Worm (Caenorhabditis elegans) whole organism, midembryonic: ENCODE measurements around the gene pax-2.

Experiments
- T22C8.4 ChIP-seq: fragments of 200-800 bp; sonication (Bioruptor generic); IDR thresholded peaks from 2 replicates; pipeline ENCODE4 v1.3.6; 2022; ENCODE audit warnings: missing genetic modification characterization, missing compliant biosample characterization
- cog-1 ChIP-seq: sonication (generic microtip); optimal IDR thresholded peaks from 2 replicates; lab custom pipeline; 2016; ENCODE audit warnings: missing genetic modification characterization, missing compliant biosample characterization
- flt-1 ChIP-seq: fragments of 200-800 bp; sonication (Bioruptor generic); IDR thresholded peaks from 2 replicates; pipeline ENCODE4 v1.3.6; 2022; ENCODE audit warnings: missing genetic modification characterization, missing compliant biosample characterization
- klf-2 ChIP-seq: fragments of 200-800 bp; sonication (Bioruptor generic); conservative IDR thresholded peaks from 2 replicates; pipeline ENCODE4 v1.3.6; 2022; ENCODE audit warnings: missing genetic modification reagents, missing genetic modification characterization, missing compliant biosample characterization
- med-1 ChIP-seq: sonication (generic microtip); optimal IDR thresholded peaks from 2 replicates; lab custom pipeline; 2017; ENCODE audit warnings: missing genetic modification characterization, mild to moderate bottlenecking, missing compliant biosample characterization, antibody characterized with exemption, missing genetic modification reagents; ENCODE audit not compliant: insufficient read depth
- ref-1 ChIP-seq: fragments of 200-800 bp; sonication (Bioruptor generic); conservative IDR thresholded peaks from 2 replicates; pipeline ENCODE4 v1.3.6; 2022; ENCODE audit warnings: missing genetic modification reagents, missing genetic modification characterization, missing compliant biosample characterization
- tab-1 ChIP-seq: fragments of 200-800 bp; sonication (Bioruptor generic); IDR thresholded peaks from 2 replicates; pipeline ENCODE4 v1.3.6; 2022; ENCODE audit warnings: missing genetic modification characterization, missing compliant biosample characterization
- ztf-23 ChIP-seq: fragments of 200-800 bp; sonication (Bioruptor generic); IDR thresholded peaks from 2 replicates; pipeline ENCODE4 v1.3.6; 2022; ENCODE audit warnings: missing genetic modification reagents, missing genetic modification characterization, missing compliant biosample characterization
- ztf-29 ChIP-seq: fragments of 200-800 bp; sonication (Bioruptor generic); IDR thresholded peaks from 2 replicates; pipeline ENCODE4 v1.3.6; 2022; ENCODE audit warnings: missing genetic modification reagents, missing genetic modification characterization, missing compliant biosample characterization

The pax-2 gene

ce11 chrIV:4235315-4236024 is 31.3 kb upstream of the pax-2 start, which contains the start of the genes zipt-2.2 and dpy-13:
Gene zipt-2.2 (minus strand): TSS chrIV:4235365.
Gene dpy-13 (plus strand): TSS chrIV:4235614.
- TF ChIP-seq tab-1 (GFP tag; lab: Robert Waterston, UW): no peak
- TF ChIP-seq cog-1 (tag; lab: Kevin White, UChicago): no peak
- no peak for TF ChIP-seq flt-1 (GFP tag; lab: Robert Waterston, UW)
- TF ChIP-seq ref-1: no peak

- TF ChIP-seq flt-1 (GFP tag; lab: Robert Waterston, UW) (no peak), cog-1 (tag; lab: Kevin White, UChicago) (no peak), T22C8.4 (GFP tag; lab: Robert Waterston, UW) (no peak), ref-1 (no peak), tab-1 (GFP tag; lab: Robert Waterston, UW) (no peak), med-1 (no peak), ztf-23 (GFP tag; lab: Robert Waterston, UW) (no peak), klf-2 (GFP tag; lab: Robert Waterston, UW) (no peak), ztf-29 (GFP tag; lab: Robert Waterston, UW) (no peak)
Measured at ce11 chrIV:4227917-4228316, 23.7 kb upstream of the pax-2 start, which contains the start of gene srbc-70. Gene srbc-70 (minus strand): TSS chrIV:4228017.

ce11 chrIV:4225851-4226250 is 21.7 kb upstream of the pax-2 start, which contains the start of gene srbc-71:
Gene srbc-71 (minus strand): TSS chrIV:4225951.
- TF ChIP-seq T22C8.4 (GFP tag; lab: Robert Waterston, UW): no peak
- TF ChIP-seq tab-1 (GFP tag; lab: Robert Waterston, UW): no peak
- TF ChIP-seq flt-1 (GFP tag; lab: Robert Waterston, UW): no peak
- TF ChIP-seq ztf-29 (GFP tag; lab: Robert Waterston, UW): no peak
- TF ChIP-seq ztf-23 (GFP tag; lab: Robert Waterston, UW): no peak
- TF ChIP-seq ref-1: no peak
- TF ChIP-seq klf-2 (GFP tag; lab: Robert Waterston, UW): no peak
- no peak for TF ChIP-seq med-1
- no peak for TF ChIP-seq cog-1 (tag; lab: Kevin White, UChicago)

ce11 chrIV:4219983-4220382 is 15.8 kb upstream of the pax-2 start, which contains the start of gene F30B5.11:
Gene F30B5.11 (minus strand): TSS chrIV:4220083.
- TF ChIP-seq med-1: no peak
- TF ChIP-seq ref-1: no peak
- TF ChIP-seq cog-1 (tag; lab: Kevin White, UChicago): no peak
- TF ChIP-seq T22C8.4 (GFP tag; lab: Robert Waterston, UW): no peak
- no peak for TF ChIP-seq ztf-23 (GFP tag; lab: Robert Waterston, UW)
- no peak for TF ChIP-seq klf-2 (GFP tag; lab: Robert Waterston, UW)
- TF ChIP-seq ztf-29 (GFP tag; lab: Robert Waterston, UW): no peak
- no peak for TF ChIP-seq flt-1 (GFP tag; lab: Robert Waterston, UW)
- TF ChIP-seq tab-1 (GFP tag; lab: Robert Waterston, UW): no peak

- TF ChIP-seq ztf-29 (GFP tag; lab: Robert Waterston, UW): no peak
- no peak for TF ChIP-seq flt-1 (GFP tag; lab: Robert Waterston, UW)
- TF ChIP-seq klf-2 (GFP tag; lab: Robert Waterston, UW): no peak
- no peak for TF ChIP-seq cog-1 (tag; lab: Kevin White, UChicago)
- no peak for TF ChIP-seq ref-1
- TF ChIP-seq T22C8.4 (GFP tag; lab: Robert Waterston, UW): no peak
- no peak for TF ChIP-seq tab-1 (GFP tag; lab: Robert Waterston, UW)
- TF ChIP-seq med-1: no peak
- TF ChIP-seq ztf-23 (GFP tag; lab: Robert Waterston, UW): no peak
Measured at ce11 chrIV:4218276-4218675, 14.1 kb upstream of the pax-2 start.

- TF ChIP-seq med-1 (no peak), flt-1 (GFP tag; lab: Robert Waterston, UW) (no peak), klf-2 (GFP tag; lab: Robert Waterston, UW) (no peak), ztf-23 (GFP tag; lab: Robert Waterston, UW) (no peak), tab-1 (GFP tag; lab: Robert Waterston, UW) (no peak), ref-1 (no peak), T22C8.4 (GFP tag; lab: Robert Waterston, UW) (no peak), cog-1 (tag; lab: Kevin White, UChicago) (no peak)
Measured at ce11 chrIV:4216099-4216894, 12.1 kb upstream of the pax-2 start.

- TF ChIP-seq ztf-23 (GFP tag; lab: Robert Waterston, UW) (no peak), cog-1 (tag; lab: Kevin White, UChicago) (no peak), flt-1 (GFP tag; lab: Robert Waterston, UW) (no peak), tab-1 (GFP tag; lab: Robert Waterston, UW) (no peak), T22C8.4 (GFP tag; lab: Robert Waterston, UW) (no peak), klf-2 (GFP tag; lab: Robert Waterston, UW) (no peak), ref-1 (no peak), ztf-29 (GFP tag; lab: Robert Waterston, UW) (no peak), med-1 (no peak)
Measured at ce11 chrIV:4215349-4215748, 11.2 kb upstream of the pax-2 start.

- no peak for TF ChIP-seq ztf-29 (GFP tag; lab: Robert Waterston, UW)
- TF ChIP-seq cog-1 (tag; lab: Kevin White, UChicago): no peak
- TF ChIP-seq tab-1 (GFP tag; lab: Robert Waterston, UW): no peak
- TF ChIP-seq med-1: no peak
- TF ChIP-seq T22C8.4 (GFP tag; lab: Robert Waterston, UW): no peak
- no peak for TF ChIP-seq ref-1
- no peak for TF ChIP-seq flt-1 (GFP tag; lab: Robert Waterston, UW)
- TF ChIP-seq ztf-23 (GFP tag; lab: Robert Waterston, UW): no peak
- TF ChIP-seq klf-2 (GFP tag; lab: Robert Waterston, UW): no peak
Measured at ce11 chrIV:4212733-4213132, 8.6 kb upstream of the pax-2 start.

- TF ChIP-seq ztf-23 (GFP tag; lab: Robert Waterston, UW): no peak
- no peak for TF ChIP-seq tab-1 (GFP tag; lab: Robert Waterston, UW)
- no peak for TF ChIP-seq T22C8.4 (GFP tag; lab: Robert Waterston, UW)
- no peak for TF ChIP-seq flt-1 (GFP tag; lab: Robert Waterston, UW)
- no peak for TF ChIP-seq med-1
- TF ChIP-seq klf-2 (GFP tag; lab: Robert Waterston, UW): no peak
- TF ChIP-seq ztf-29 (GFP tag; lab: Robert Waterston, UW): no peak
- no peak for TF ChIP-seq ref-1
- TF ChIP-seq cog-1 (tag; lab: Kevin White, UChicago): no peak
Measured at ce11 chrIV:4210868-4211267, 6.7 kb upstream of the pax-2 start.
